Fruit fly (Drosophila melanogaster): Measurements from ENCODE around the gene ear.

Gene ear

dm6 chr3R:15363608-15364007 is 43.1 kb downstream of the ear start, which contains the start of gene CG6171:
TSS of gene CG6171 (minus strand) at chr3R:15363857.
- no peak for TF ChIP-seq svp (GFP tag)
- peak; percentile 52 for TF ChIP-seq Eip78C (GFP tag)
- peak; percentile 34 for TF ChIP-seq esn (GFP tag; optimal IDR thresholded peaks at IDR 0.05)

DNA sequence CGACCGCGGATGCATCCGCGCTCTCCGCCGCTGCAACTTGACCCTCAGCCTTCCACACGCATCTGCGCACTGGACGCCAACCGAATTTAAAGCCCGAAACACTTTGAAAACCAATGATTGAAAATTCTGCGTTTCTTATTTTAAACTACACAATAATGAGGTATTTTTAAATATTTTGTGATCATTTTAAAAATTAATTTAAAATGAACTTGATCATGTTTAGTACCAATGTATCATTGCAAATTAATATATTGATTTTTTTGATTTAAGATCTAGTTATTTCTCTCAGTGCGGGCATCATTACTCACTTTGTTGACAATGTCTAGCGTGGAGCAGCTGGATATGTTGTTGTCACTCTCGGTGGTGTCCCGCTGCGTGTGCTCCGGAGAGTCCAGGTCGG is 46.3 kb downstream of the ear start:
- peak; percentile 68 for TF ChIP-seq esn (GFP tag; optimal IDR thresholded peaks at IDR 0.05)
- TF ChIP-seq CG6163 (GFP tag; IDR thresholded peaks at IDR 0.05) = peak; percentile 60; the same call in 2 of the 3 replicates
- TF ChIP-seq CG6792 (GFP tag; optimal IDR thresholded peaks at IDR 0.05) = peak; percentile 50
- TF ChIP-seq CG8119 (GFP tag; IDR thresholded peaks at IDR 0.05) = peak; percentile 74; the same call in 2 of the 3 replicates
- TF ChIP-seq svp (GFP tag) = peak; percentile 94
- peak; percentile 35 for TF ChIP-seq CG3032 (tag; optimal IDR thresholded peaks at IDR 0.05)
- TF ChIP-seq eg (GFP tag; IDR thresholded peaks at IDR 0.05) = peak; percentile 76
- no peak for TF ChIP-seq achi (GFP tag; optimal IDR thresholded peaks at IDR 0.05)
- peak; percentile 58 for TF ChIP-seq dsx (GFP tag; optimal IDR thresholded peaks at IDR 0.05; ENCODE audit: poor library complexity, severe bottlenecking)
- TF ChIP-seq cyc (GFP tag; optimal IDR thresholded peaks at IDR 0.05) = peak; percentile 21
- TF ChIP-seq CG15336 (GFP tag; IDR thresholded peaks at IDR 0.05) = peak; percentile 81
- TF ChIP-seq Eip78C (GFP tag) = peak; percentile 73
- TF ChIP-seq lz (GFP tag; optimal IDR thresholded peaks at IDR 0.05) = peak; percentile 43
- TF ChIP-seq CG31627 (GFP tag; optimal IDR thresholded peaks at IDR 0.05) = peak; percentile 18
- TF ChIP-seq CG3919 (GFP tag; optimal IDR thresholded peaks at IDR 0.05) = no peak
- TF ChIP-seq fkh (GFP tag; optimal IDR thresholded peaks at IDR 0.05) = no peak
- no peak for TF ChIP-seq vri (GFP tag; optimal IDR thresholded peaks at IDR 0.05)
- peak; percentile 57 for TF ChIP-seq Ets96B (tag; optimal IDR thresholded peaks at IDR 0.05)

dm6 chr3R:15367477-15367876 is 46.9 kb downstream of the ear start, which contains the start of gene CG34404:
TSS of gene CG34404 (minus strand) at chr3R:15367665.
- TF ChIP-seq CG6163 (GFP tag; IDR thresholded peaks at IDR 0.05) (no peak), CG15336 (GFP tag; IDR thresholded peaks at IDR 0.05) (no peak), Eip75B (GFP tag; optimal IDR thresholded peaks at IDR 0.05) (no peak), esn (GFP tag; optimal IDR thresholded peaks at IDR 0.05) (peak; percentile 22), CG10669 (GFP tag; optimal IDR thresholded peaks at IDR 0.05) (no peak), Eip78C (GFP tag) (peak; percentile 40), CG10631 (GFP tag; optimal IDR thresholded peaks at IDR 0.05) (no peak), CG16779 (tag; optimal IDR thresholded peaks at IDR 0.05) (no peak), salr (GFP tag; optimal IDR thresholded peaks at IDR 0.05) (no peak), Gug (GFP tag; IDR thresholded peaks at IDR 0.05) (no peak)

- TF ChIP-seq CG16779 (tag; optimal IDR thresholded peaks at IDR 0.05) = no peak
- no peak for TF ChIP-seq spab (GFP tag; optimal IDR thresholded peaks at IDR 0.05)
- no peak for TF ChIP-seq CG8319 (GFP tag; optimal IDR thresholded peaks at IDR 0.05)
- no peak for TF ChIP-seq CG8119 (GFP tag; IDR thresholded peaks at IDR 0.05)
- TF ChIP-seq fd59A (GFP tag; optimal IDR thresholded peaks at IDR 0.05) = no peak
- no peak for TF ChIP-seq CG8632 (GFP tag; optimal IDR thresholded peaks at IDR 0.05)
- no peak for TF ChIP-seq esn (GFP tag; optimal IDR thresholded peaks at IDR 0.05)
- TF ChIP-seq CG6854 (GFP tag; optimal IDR thresholded peaks at IDR 0.05) = no peak
- TF ChIP-seq CG3919 (GFP tag; optimal IDR thresholded peaks at IDR 0.05) = no peak
- TF ChIP-seq Sox102F (GFP tag; optimal IDR thresholded peaks at IDR 0.05) = no peak
- TF ChIP-seq svp (GFP tag) = no peak
- no peak for TF ChIP-seq Ets21C (GFP tag; optimal IDR thresholded peaks at IDR 0.05)
- TF ChIP-seq CG6276 (GFP tag; optimal IDR thresholded peaks at IDR 0.05) = no peak
- no peak for TF ChIP-seq CG11762 (GFP tag; optimal IDR thresholded peaks at IDR 0.05; ENCODE audit: insufficient read depth)
- no peak for TF ChIP-seq CG9139 (GFP tag; optimal IDR thresholded peaks at IDR 0.05)
- TF ChIP-seq net (GFP tag; optimal IDR thresholded peaks at IDR 0.05) = no peak
- no peak for TF ChIP-seq eg (GFP tag; IDR thresholded peaks at IDR 0.05)
- no peak for TF ChIP-seq CG34406 (GFP tag; optimal IDR thresholded peaks at IDR 0.05)
- TF ChIP-seq acj6 (GFP tag; optimal IDR thresholded peaks at IDR 0.05) = no peak
- TF ChIP-seq dac (GFP tag; optimal IDR thresholded peaks at IDR 0.05) = no peak
These were observed 49.2 kb downstream of the ear start, which contains the start of gene CG14868 for dm6 chr3R:15369742-15370141. TSS of gene CG14868 (minus strand) at chr3R:15369945.
